Worm (Caenorhabditis elegans) whole organism, midembryonic: Measurements from ENCODE around the gene C24D10.5.
"Not testable (repeated sequence)": the region's sequence is repeated elsewhere in the genome, so short reads cannot be mapped to it uniquely, and the experiment has no call there.

Source experiments
- T22C8.4 ChIP-seq: fragments of 200-800 bp; sonication (Bioruptor generic); IDR thresholded peaks from 2 replicates; pipeline ENCODE4 v1.3.6; 2022; ENCODE audit warnings: missing genetic modification characterization, missing compliant biosample characterization
- cog-1 ChIP-seq: sonication (generic microtip); optimal IDR thresholded peaks from 2 replicates; lab custom pipeline; 2016; ENCODE audit warnings: missing genetic modification characterization, missing compliant biosample characterization
- flt-1 ChIP-seq: fragments of 200-800 bp; sonication (Bioruptor generic); IDR thresholded peaks from 2 replicates; pipeline ENCODE4 v1.3.6; 2022; ENCODE audit warnings: missing genetic modification characterization, missing compliant biosample characterization
- klf-2 ChIP-seq: fragments of 200-800 bp; sonication (Bioruptor generic); conservative IDR thresholded peaks from 2 replicates; pipeline ENCODE4 v1.3.6; 2022; ENCODE audit warnings: missing genetic modification reagents, missing genetic modification characterization, missing compliant biosample characterization
- med-1 ChIP-seq: sonication (generic microtip); optimal IDR thresholded peaks from 2 replicates; lab custom pipeline; 2017; ENCODE audit warnings: missing genetic modification characterization, mild to moderate bottlenecking, missing compliant biosample characterization, antibody characterized with exemption, missing genetic modification reagents; ENCODE audit not compliant: insufficient read depth
- ref-1 ChIP-seq: fragments of 200-800 bp; sonication (Bioruptor generic); conservative IDR thresholded peaks from 2 replicates; pipeline ENCODE4 v1.3.6; 2022; ENCODE audit warnings: missing genetic modification reagents, missing genetic modification characterization, missing compliant biosample characterization
- tab-1 ChIP-seq: fragments of 200-800 bp; sonication (Bioruptor generic); IDR thresholded peaks from 2 replicates; pipeline ENCODE4 v1.3.6; 2022; ENCODE audit warnings: missing genetic modification characterization, missing compliant biosample characterization
- ztf-23 ChIP-seq: fragments of 200-800 bp; sonication (Bioruptor generic); IDR thresholded peaks from 2 replicates; pipeline ENCODE4 v1.3.6; 2022; ENCODE audit warnings: missing genetic modification reagents, missing genetic modification characterization, missing compliant biosample characterization
- ztf-29 ChIP-seq: fragments of 200-800 bp; sonication (Bioruptor generic); IDR thresholded peaks from 2 replicates; pipeline ENCODE4 v1.3.6; 2022; ENCODE audit warnings: missing genetic modification reagents, missing genetic modification characterization, missing compliant biosample characterization

Gene C24D10.5

ce11 chrIV:5162941-5163340 is 13.0 kb downstream of the C24D10.5 start, which contains the start of the genes nspd-3 and C24D10.2:
TSS of gene nspd-3 (minus strand) at chrIV:5163041.
TSS of gene C24D10.2 (plus strand) at chrIV:5163339.
- not testable (repeated sequence) for TF ChIP-seq flt-1, tab-1, ztf-29 (GFP tag; lab: Robert Waterston, UW)

- TF ChIP-seq flt-1, ztf-23, T22C8.4 (GFP tag; lab: Robert Waterston, UW): not testable (repeated sequence)
These were observed 15.7 kb downstream of the C24D10.5 start, which contains the start of gene nspd-6 for ce11 chrIV:5165626-5166025. TSS of gene nspd-6 (minus strand) at chrIV:5165726.

- TF ChIP-seq tab-1 (GFP tag; lab: Robert Waterston, UW) (no peak), T22C8.4 (GFP tag; lab: Robert Waterston, UW) (no peak), flt-1 (GFP tag; lab: Robert Waterston, UW) (no peak), klf-2 (no peak), med-1 (GFP tag; lab: Kevin White, UChicago) (no peak), ztf-23 (GFP tag; lab: Robert Waterston, UW) (no peak), cog-1 (tag; lab: Kevin White, UChicago) (no peak), ztf-29 (GFP tag; lab: Robert Waterston, UW) (no peak), ref-1 (GFP tag; lab: Robert Waterston, UW) (no peak)
These were observed 16.1 kb downstream of the C24D10.5 start, which contains the start of gene ptp-5.1 for ce11 chrIV:5166030-5166429. TSS of gene ptp-5.1 (plus strand) at chrIV:5166330.

ce11 chrIV:5169335-5169734 is 19.4 kb downstream of the C24D10.5 start:
- no peak for TF ChIP-seq med-1 (GFP tag; lab: Kevin White, UChicago)
- TF ChIP-seq cog-1 (tag; lab: Kevin White, UChicago): peak; percentile 48
- no peak for TF ChIP-seq ref-1 (GFP tag; lab: Robert Waterston, UW)

ce11 chrIV:5171994-5172528 is 22.2 kb downstream of the C24D10.5 start:
- TF ChIP-seq flt-1 (GFP tag; lab: Robert Waterston, UW) (no peak), ref-1 (GFP tag; lab: Robert Waterston, UW) (no peak), med-1 (GFP tag; lab: Kevin White, UChicago) (no peak), tab-1 (GFP tag; lab: Robert Waterston, UW) (no peak), T22C8.4 (GFP tag; lab: Robert Waterston, UW) (no peak), klf-2 (no peak), cog-1 (tag; lab: Kevin White, UChicago) (no peak), ztf-23 (GFP tag; lab: Robert Waterston, UW) (no peak), ztf-29 (GFP tag; lab: Robert Waterston, UW) (no peak)

ce11 chrIV:5173032-5173431 is 23.1 kb downstream of the C24D10.5 start, which contains the start of gene lam-1:
TSS of gene lam-1 (plus strand) at chrIV:5173332.
- no peak for TF ChIP-seq T22C8.4 (GFP tag; lab: Robert Waterston, UW)
- 0 out of 2 replicates have a peak, but pooled peaks have one; percentile 40 for TF ChIP-seq flt-1 (GFP tag; lab: Robert Waterston, UW)

ce11 chrIV:5183755-5184166 is 33.9 kb downstream of the C24D10.5 start, which contains the start of gene W03F8.4:
TSS of gene W03F8.4 (plus strand) at chrIV:5184123.
- TF ChIP-seq ztf-29 (GFP tag; lab: Robert Waterston, UW) (no peak), flt-1 (GFP tag; lab: Robert Waterston, UW) (peak; percentile 87), ztf-23 (GFP tag; lab: Robert Waterston, UW) (peak; percentile 82; the same call in 1 of the 2 replicates), T22C8.4 (GFP tag; lab: Robert Waterston, UW) (no peak), klf-2 (no peak), ref-1 (GFP tag; lab: Robert Waterston, UW) (0 out of 2 replicates have a peak, but pooled peaks have one; percentile 25), cog-1 (tag; lab: Kevin White, UChicago) (peak; percentile 87), tab-1 (GFP tag; lab: Robert Waterston, UW) (peak; percentile 70; the same call in 1 of the 2 replicates), med-1 (GFP tag; lab: Kevin White, UChicago) (peak; percentile 16)

ce11 chrIV:5186480-5187205 is 36.8 kb downstream of the C24D10.5 start, which contains the start of the genes W03F8.6 and mtrf-1L:
TSS of gene W03F8.6 (minus strand) at chrIV:5186580.
TSS of gene mtrf-1L (plus strand) at chrIV:5187155.
- TF ChIP-seq ref-1 (GFP tag; lab: Robert Waterston, UW) (no peak), tab-1 (GFP tag; lab: Robert Waterston, UW) (no peak), med-1 (GFP tag; lab: Kevin White, UChicago) (no peak), flt-1 (GFP tag; lab: Robert Waterston, UW) (no peak)

ce11 chrIV:5188051-5188450 is 38.2 kb downstream of the C24D10.5 start:
- no peak for TF ChIP-seq flt-1 (GFP tag; lab: Robert Waterston, UW)
- TF ChIP-seq cog-1 (tag; lab: Kevin White, UChicago): no peak
- TF ChIP-seq T22C8.4 (GFP tag; lab: Robert Waterston, UW): no peak
- TF ChIP-seq tab-1 (GFP tag; lab: Robert Waterston, UW): no peak
- TF ChIP-seq klf-2: no peak
- TF ChIP-seq med-1 (GFP tag; lab: Kevin White, UChicago): no peak
- TF ChIP-seq ztf-23 (GFP tag; lab: Robert Waterston, UW): no peak
- TF ChIP-seq ref-1 (GFP tag; lab: Robert Waterston, UW): no peak
